Worm (Caenorhabditis elegans) whole organism, L4/young adult: ENCODE data around the gene srh-46.

Source experiments
- W03F9.2 ChIP-seq: fragments of 150-350 bp; optimal IDR thresholded peaks from 2 replicates; lab custom pipeline; 2014; ENCODE audit warnings: missing biosample characterization, missing genetic modification characterization
- dao-5 ChIP-seq: sonication (generic microtip); optimal IDR thresholded peaks from 2 replicates; lab custom pipeline; 2016; ENCODE audit warnings: missing genotype, missing genetic modification characterization, moderate library complexity, missing compliant biosample characterization
- him-1 ChIP-seq: sonication (generic microtip); optimal IDR thresholded peaks from 2 replicates; lab custom pipeline; 2016; ENCODE audit warnings: missing genotype, missing genetic modification reagents, missing genetic modification characterization, missing compliant biosample characterization

srh-46 gene

DNA sequence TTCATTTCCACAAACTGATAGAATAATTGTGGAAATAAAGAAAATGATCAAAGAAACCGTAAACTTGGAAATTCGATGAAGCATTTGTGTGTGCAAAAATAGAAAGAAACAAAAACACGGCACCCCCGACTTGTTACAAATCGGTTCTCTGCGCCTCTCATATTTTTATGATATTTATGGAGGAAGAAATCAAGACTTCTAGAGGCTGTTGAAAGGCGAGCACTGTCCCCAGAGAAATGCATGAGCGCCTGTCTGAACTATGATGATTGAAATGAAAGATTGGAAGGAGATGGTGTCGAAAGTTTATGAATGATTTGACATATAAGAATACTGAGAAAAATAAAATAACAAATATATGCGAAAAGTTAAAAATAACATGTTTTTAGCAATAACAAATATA is 43.8 kb downstream of the srh-46 start, which contains the start of gene lgc-36:
Gene lgc-36, minus strand, starts transcription at position 101 of the 400 bp plus-strand sequence.
- TF ChIP-seq W03F9.2 (tag; lab: Kevin White, UChicago) (no peak), him-1 (no peak), dao-5 (no peak)

DNA sequence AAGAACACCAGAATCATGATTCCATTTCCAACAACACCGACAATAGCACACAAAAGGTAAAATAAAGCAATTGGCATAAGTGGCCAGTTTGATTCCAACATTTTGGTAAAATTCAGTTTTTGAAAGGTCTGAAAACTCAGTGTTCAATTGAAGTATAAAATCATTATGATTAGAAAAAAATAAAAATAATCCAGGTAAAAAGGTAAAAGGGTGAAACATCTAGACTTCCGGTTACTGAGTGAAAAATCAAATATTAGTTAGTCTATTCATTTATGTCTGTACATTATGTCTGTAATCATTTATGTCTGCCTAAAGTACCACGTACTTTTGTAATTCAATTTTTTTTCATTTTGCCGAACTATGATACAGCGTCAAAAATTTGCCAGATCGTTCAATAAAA is 47.7 kb downstream of the srh-46 start, which contains the start of gene srsx-31:
Gene srsx-31, minus strand, starts transcription at position 101 of the 400 bp plus-strand sequence.
- TF ChIP-seq him-1 (no peak), W03F9.2 (tag; lab: Kevin White, UChicago) (no peak), dao-5 (no peak)

- TF ChIP-seq him-1 (no peak), dao-5 (no peak), W03F9.2 (tag; lab: Kevin White, UChicago) (no peak)
Measured at ce11 chrV:11252429-11252828, 50.3 kb downstream of the srh-46 start, which contains the start of gene srsx-33. TSS of gene srsx-33 (minus strand) at chrV:11252529.

- no peak for TF ChIP-seq him-1
- TF ChIP-seq W03F9.2 (tag; lab: Kevin White, UChicago) = no peak
- TF ChIP-seq dao-5 = no peak
Measured at ce11 chrV:11251798-11252197, 50.9 kb downstream of the srh-46 start.
